Fruit fly (Drosophila melanogaster) whole organism, wandering third instar larva: ENCODE measurements around the gene CG12680.

ENCODE experiments used
- GATAd ChIP-seq: sonication (Bioruptor generic); optimal IDR thresholded peaks from 2 replicates; lab custom pipeline; 2016; ENCODE audit warnings: missing biosample characterization, missing genetic modification characterization
- brk ChIP-seq: fragments of 200-800 bp; sonication (Bioruptor generic); optimal IDR thresholded peaks from 2 replicates; lab custom pipeline; 2016; ENCODE audit warnings: missing biosample characterization, mild to moderate bottlenecking, missing genetic modification characterization
- h ChIP-seq: fragments of 200-800 bp; sonication (Bioruptor generic); optimal IDR thresholded peaks from 3 replicates; lab custom pipeline; 2016; ENCODE audit warnings: missing biosample characterization, mild to moderate bottlenecking, missing genetic modification characterization
- pan ChIP-seq: fragments of >200 bp; optimal IDR thresholded peaks from 2 replicates; lab custom pipeline; 2017

- TF ChIP-seq h (GFP tag; lab: Kevin White, UChicago), result peak; percentile 80
- TF ChIP-seq brk (GFP tag; lab: Kevin White, UChicago), result no peak
- no peak for TF ChIP-seq pan (lab: Kevin White, UChicago)
- no peak for TF ChIP-seq GATAd
Measured at dm6 chrX:5045158-5045557, 47.9 kb downstream of the CG12680 start.
